Worm (Caenorhabditis elegans) whole organism, L4 larva: ENCODE results near the gene ZK512.11.
A peak's percentile ranks its signal among the peaks of the same experiment; 100 is the strongest.

Source experiments
- R02D3.7 ChIP-seq: fragments of 150-350 bp; sonication (generic microtip); optimal IDR thresholded peaks from 3 replicates; lab custom pipeline; 2014; ENCODE audit warnings: missing biosample characterization, missing genetic modification characterization
- T26A8.4 ChIP-seq: fragments of 200-800 bp; sonication (Bioruptor generic); IDR thresholded peaks from 2 replicates; pipeline ENCODE4 v1.3.6; 2022; ENCODE audit warnings: missing genetic modification characterization, missing compliant biosample characterization
- Y48G9A.11 ChIP-seq: fragments of 200-800 bp; sonication (Bioruptor generic); IDR thresholded peaks from 2 replicates; pipeline ENCODE4 v1.3.6; 2022; ENCODE audit warnings: missing genetic modification reagents, missing genetic modification characterization, missing compliant biosample characterization
- Y75B8A.6 ChIP-seq: fragments of 200-800 bp; sonication (Bioruptor generic); IDR thresholded peaks from 2 replicates; pipeline ENCODE4 v1.3.6; 2022; ENCODE audit warnings: missing genetic modification reagents, missing genetic modification characterization, missing compliant biosample characterization
- aha-1 ChIP-seq: fragments of 150-350 bp; peaks from one replicate; lab custom pipeline; 2014; ENCODE audit warnings: missing biosample characterization, missing genetic modification characterization
- ama-1 ChIP-seq: fragments of 150-350 bp; optimal IDR thresholded peaks from 2 replicates; lab custom pipeline; 2014; ENCODE audit warnings: inconsistent platforms, mixed read lengths
- ceh-20 ChIP-seq: fragments of 200-800 bp; sonication (Bioruptor generic); IDR thresholded peaks from 2 replicates; pipeline ENCODE4 v1.3.6; 2022; ENCODE audit warnings: missing genetic modification reagents, missing genetic modification characterization, missing compliant biosample characterization
- ctbp-1 ChIP-seq: fragments of 200-800 bp; sonication (Bioruptor generic); IDR thresholded peaks from 2 replicates; pipeline ENCODE4 v1.3.6; 2022; ENCODE audit warnings: missing genetic modification reagents, missing genetic modification characterization, missing compliant biosample characterization
- daf-16 ChIP-seq, 3 experiments: sonication (generic microtip); optimal IDR thresholded peaks; 2 replicates each; lab custom pipeline; 2016 to 2017; ENCODE audit warnings: missing genetic modification characterization in 3 of 3, missing genetic modification reagents in 3 of 3, mild to moderate bottlenecking in 2 of 3, missing compliant biosample characterization in 2 of 3, missing biosample characterization in 1 of 3, moderate library complexity in 1 of 3
- daf-19 ChIP-seq: fragments of 200-800 bp; sonication (Bioruptor generic); conservative IDR thresholded peaks from 2 replicates; pipeline ENCODE4 v1.3.6; 2022; ENCODE audit warnings: missing genetic modification characterization, missing compliant biosample characterization
- dmd-9 ChIP-seq: fragments of 200-800 bp; sonication (Bioruptor generic); IDR thresholded peaks from 2 replicates; pipeline ENCODE4 v1.3.6; 2022; ENCODE audit warnings: missing genetic modification reagents, missing genetic modification characterization, missing compliant biosample characterization
- dpl-1 ChIP-seq: fragments of 150-350 bp; optimal IDR thresholded peaks from 2 replicates; lab custom pipeline; 2014; ENCODE audit warnings: missing biosample characterization, missing genetic modification reagents, missing genetic modification characterization
- dve-1 ChIP-seq: sonication (generic microtip); optimal IDR thresholded peaks from 2 replicates; lab custom pipeline; 2017; ENCODE audit warnings: antibody characterized with exemption, mild to moderate bottlenecking, missing genetic modification characterization, missing compliant biosample characterization; ENCODE audit not compliant: insufficient read depth
- gei-8 ChIP-seq: fragments of 200-800 bp; sonication (Bioruptor generic); optimal IDR thresholded peaks from 2 replicates; lab custom pipeline; 2018; ENCODE audit warnings: mild to moderate bottlenecking, missing genetic modification characterization, missing compliant biosample characterization
- hlh-11 ChIP-seq: fragments of 200-800 bp; sonication (Bioruptor generic); optimal IDR thresholded peaks from 2 replicates; lab custom pipeline; 2018; ENCODE audit warnings: mild to moderate bottlenecking, missing genetic modification characterization, missing compliant biosample characterization
- hlh-30 ChIP-seq: sonication (generic microtip); optimal IDR thresholded peaks from 2 replicates; lab custom pipeline; 2017; ENCODE audit warnings: antibody characterized with exemption, mild to moderate bottlenecking, missing genetic modification characterization, missing compliant biosample characterization; ENCODE audit not compliant: insufficient read depth
- lim-7 ChIP-seq: fragments of 200-800 bp; sonication (Bioruptor generic); IDR thresholded peaks from 2 replicates; pipeline ENCODE4 v1.3.6; 2022; ENCODE audit warnings: missing genetic modification characterization, missing compliant biosample characterization
- lin-29 ChIP-seq: fragments of 200-800 bp; sonication (Bioruptor generic); IDR thresholded peaks from 2 replicates; pipeline ENCODE4 v1.3.6; 2022; ENCODE audit warnings: missing genetic modification reagents, missing genetic modification characterization, missing compliant biosample characterization
- lir-3 ChIP-seq: sonication (generic microtip); optimal IDR thresholded peaks from 2 replicates; lab custom pipeline; 2016; ENCODE audit warnings: mild to moderate bottlenecking, missing genetic modification characterization, missing compliant biosample characterization
- lsy-2 ChIP-seq, 2 experiments: fragments of 150-350 bp in 1 of 2; sonication (generic microtip) in 1 of 2; optimal IDR thresholded peaks; 2 replicates each; lab custom pipeline; 2014 to 2017; ENCODE audit warnings: missing biosample characterization in 2 of 2, missing genetic modification characterization in 2 of 2
- mdl-1 ChIP-seq, 2 experiments: fragments of 150-350 bp in 1 of 2; sonication (generic microtip) in 1 of 2; optimal IDR thresholded peaks; 2 replicates each; lab custom pipeline; 2014 to 2017; ENCODE audit warnings: missing biosample characterization in 2 of 2, missing genetic modification characterization in 2 of 2
- mep-1 ChIP-seq: fragments of 150-350 bp; sonication (generic microtip); optimal IDR thresholded peaks from 3 replicates; lab custom pipeline; 2014; ENCODE audit warnings: missing biosample characterization, missing genetic modification characterization
- mes-2 ChIP-seq: sonication (generic microtip); optimal IDR thresholded peaks from 2 replicates; lab custom pipeline; 2016; ENCODE audit warnings: missing genotype, mild to moderate bottlenecking, missing genetic modification characterization, missing compliant biosample characterization; ENCODE audit not compliant: poor library complexity, severe bottlenecking
- nhr-10 ChIP-seq: fragments of 150-350 bp; optimal IDR thresholded peaks from 2 replicates; lab custom pipeline; 2014; ENCODE audit warnings: missing biosample characterization, missing genetic modification characterization
- nhr-11 ChIP-seq: fragments of 150-350 bp; optimal IDR thresholded peaks from 2 replicates; lab custom pipeline; 2014; ENCODE audit warnings: missing biosample characterization, missing genetic modification characterization
- nhr-237 ChIP-seq: sonication (generic microtip); optimal IDR thresholded peaks from 2 replicates; lab custom pipeline; 2017; ENCODE audit warnings: missing biosample characterization, missing genetic modification characterization
- nhr-28 ChIP-seq: fragments of 150-350 bp; optimal IDR thresholded peaks from 2 replicates; lab custom pipeline; 2014; ENCODE audit warnings: missing biosample characterization, missing genetic modification characterization
- nhr-6 ChIP-seq: fragments of 150-350 bp; optimal IDR thresholded peaks from 2 replicates; lab custom pipeline; 2014; ENCODE audit warnings: missing biosample characterization, missing genetic modification characterization
- rbr-2 ChIP-seq: sonication (generic microtip); optimal IDR thresholded peaks from 2 replicates; lab custom pipeline; 2016; ENCODE audit warnings: missing genotype, missing genetic modification characterization, missing compliant biosample characterization
- saeg-2 ChIP-seq: fragments of 200-800 bp; sonication (Bioruptor generic); IDR thresholded peaks from 2 replicates; pipeline ENCODE4 v1.3.6; 2022; ENCODE audit warnings: missing genetic modification reagents, missing genetic modification characterization, missing compliant biosample characterization
- snpc-1.2 ChIP-seq: fragments of 200-800 bp; sonication (Bioruptor generic); IDR thresholded peaks from 2 replicates; pipeline ENCODE4 v1.3.6; 2022; ENCODE audit warnings: missing genetic modification reagents, missing genetic modification characterization, missing compliant biosample characterization
- zfp-3 ChIP-seq: fragments of 200-800 bp; sonication (Bioruptor generic); conservative IDR thresholded peaks from 2 replicates; pipeline ENCODE4 v1.3.6; 2022; ENCODE audit warnings: missing genetic modification reagents, missing genetic modification characterization, missing compliant biosample characterization
- zip-11 ChIP-seq: fragments of 200-800 bp; sonication (Bioruptor generic); IDR thresholded peaks from 2 replicates; pipeline ENCODE4 v1.3.6; 2022; ENCODE audit warnings: missing genetic modification characterization, missing compliant biosample characterization
- zip-2 ChIP-seq: fragments of 150-350 bp; optimal IDR thresholded peaks from 2 replicates; lab custom pipeline; 2014; ENCODE audit warnings: missing biosample characterization, missing genetic modification characterization

Gene ZK512.11

DNA sequence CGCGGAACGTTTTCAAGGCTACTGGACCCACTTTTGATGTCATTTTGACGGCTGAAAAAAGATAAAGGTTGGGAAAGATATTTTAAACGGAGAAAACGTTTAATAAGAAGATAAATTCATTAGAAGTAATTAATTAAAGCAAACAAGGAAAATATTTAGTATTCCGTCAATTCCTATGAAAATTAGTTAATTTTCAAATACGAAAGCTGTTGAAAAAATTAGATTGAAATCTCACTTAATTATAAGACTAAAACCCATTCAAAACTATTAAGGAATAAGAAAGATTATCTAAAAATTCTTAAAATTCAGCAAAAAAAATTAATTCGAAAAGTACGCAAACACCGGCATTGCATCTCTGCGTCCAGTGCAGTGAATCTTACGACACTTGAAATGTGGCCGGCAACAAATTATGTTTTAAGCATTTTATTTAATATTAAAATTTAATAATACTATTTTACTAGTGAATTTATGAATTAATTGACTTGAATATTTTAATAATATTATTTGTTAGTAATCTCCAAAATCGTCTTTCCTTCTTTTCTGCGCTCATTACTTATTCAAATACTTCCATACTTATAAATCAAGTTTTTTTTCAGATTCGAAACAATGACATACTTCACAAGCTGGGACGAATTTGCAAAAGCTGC, 856 bp downstream of the ZK512.11 start, which contains the start of the genes ZK512.2 and ZK512.4:
ZK512.2 (minus strand) TSS at position 51 of the 647 bp plus-strand sequence.
ZK512.4 (plus strand) TSS at position 597 of the 647 bp plus-strand sequence.
- no peak for TF ChIP-seq nhr-237 (tag; lab: Kevin White, UChicago)
- peak; percentile 10 for TF ChIP-seq hlh-30
- TF ChIP-seq lsy-2 (tag; optimal IDR thresholded peaks at IDR 0.05; lab: Kevin White, UChicago): peak in 1 of 2 experiments; percentile 57
- peak; percentile 41 for TF ChIP-seq dpl-1 (GFP tag; lab: Kevin White, UChicago)
- TF ChIP-seq mes-2: peak; percentile 60

DNA sequence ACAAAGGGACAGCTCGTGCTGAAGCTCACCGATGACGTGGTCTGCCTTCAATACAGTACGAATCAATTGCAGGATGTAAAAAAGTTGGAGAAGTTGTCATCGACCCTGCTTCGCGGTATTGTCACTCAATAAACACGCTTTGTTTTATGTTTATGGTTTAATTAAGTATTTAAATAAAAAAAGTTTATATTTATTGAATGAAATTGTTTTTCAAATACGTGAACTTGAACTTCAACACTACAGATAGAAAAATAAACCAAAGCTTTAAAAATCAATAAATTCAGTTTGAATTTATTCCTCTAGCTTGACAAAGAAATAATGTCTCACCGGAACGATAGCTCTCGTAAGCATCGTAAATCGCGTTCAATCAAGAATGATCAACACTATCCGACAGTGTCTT, 1.8 kb downstream of the ZK512.11 start, which contains the start of gene ZK512.8:
ZK512.8 (plus strand) TSS at position 301 of the 400 bp plus-strand sequence.
- no peak for TF ChIP-seq T26A8.4 (GFP tag; lab: Robert Waterston, UW)
- no peak for TF ChIP-seq hlh-11 (tag; lab: Kevin White, UChicago)
- no peak for TF ChIP-seq R02D3.7 (tag; lab: Kevin White, UChicago)
- TF ChIP-seq lir-3: no peak
- no peak for TF ChIP-seq ceh-20 (GFP tag; lab: Robert Waterston, UW)
- TF ChIP-seq, all 104 proteins: peak for 0

DNA sequence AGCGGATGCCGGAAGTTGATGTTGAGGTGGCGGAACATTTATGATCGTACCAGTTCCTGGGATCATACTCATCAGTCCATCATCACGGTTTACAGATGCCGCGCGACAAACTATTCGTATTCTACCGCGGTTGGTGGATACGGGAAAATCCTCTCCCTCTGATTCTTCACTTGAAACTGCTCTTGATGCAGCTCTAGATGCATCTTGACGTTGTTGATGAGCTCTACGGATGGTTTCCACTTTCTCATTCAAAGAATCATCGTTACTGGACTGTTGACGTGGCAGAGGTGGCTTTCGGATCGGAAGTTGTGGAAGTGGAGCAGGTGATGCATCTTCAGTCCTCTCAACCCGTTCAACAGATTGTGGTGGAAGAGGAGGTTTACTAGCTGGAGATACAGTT, 5.1 kb downstream of the ZK512.11 start:
- no peak for TF ChIP-seq ama-1
- TF ChIP-seq aha-1 (tag; lab: Kevin White, UChicago): peak; percentile 90

DNA sequence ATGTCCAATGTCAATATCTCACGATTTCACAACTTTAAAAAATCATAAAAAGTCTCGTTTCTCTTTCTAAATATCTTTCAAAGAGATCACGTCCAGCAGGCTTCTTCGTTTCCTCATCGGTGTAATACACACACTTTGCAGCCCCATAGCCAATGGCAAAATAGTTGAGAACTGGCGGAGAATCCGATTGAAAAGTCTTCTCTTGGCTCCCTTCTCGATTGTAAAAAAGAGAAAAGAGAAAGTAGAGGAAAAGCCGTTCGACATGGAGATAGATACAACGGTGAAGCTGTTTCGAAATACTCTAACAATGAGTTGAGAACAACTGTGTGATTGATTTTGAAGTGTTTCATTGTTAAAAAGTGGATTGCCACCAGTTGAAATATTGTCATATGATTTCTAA, 7.8 kb downstream of the ZK512.11 start:
- peak; percentile 19 for TF ChIP-seq aha-1 (tag; lab: Kevin White, UChicago)
- no peak for TF ChIP-seq zfp-3 (GFP tag; lab: Robert Waterston, UW)

DNA sequence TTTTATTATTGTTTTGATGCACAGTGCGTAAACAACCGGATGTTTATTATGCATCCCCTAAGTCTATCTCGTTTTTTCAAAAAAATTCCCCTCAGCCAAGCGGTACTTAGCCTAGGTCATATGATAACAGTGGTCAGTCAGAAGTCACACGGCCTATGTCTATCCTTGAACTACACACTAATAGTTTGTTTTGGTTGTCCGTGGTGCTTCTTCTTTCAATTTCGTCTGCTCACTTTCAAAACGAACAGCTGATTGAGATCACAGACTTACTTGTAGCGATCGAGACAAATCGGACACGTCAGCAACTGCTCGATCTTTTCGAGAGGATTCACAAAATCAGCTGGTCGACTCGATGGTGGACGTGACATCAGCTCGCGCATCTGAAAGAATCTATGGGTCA, 8.9 kb downstream of the ZK512.11 start:
- TF ChIP-seq daf-16 (GFP tag; optimal IDR thresholded peaks at IDR 0.05; lab: Kevin White, UChicago): peak in 1 of 2 experiments; percentile 9
- no peak for TF ChIP-seq daf-16 (tag; optimal IDR thresholded peaks at IDR 0.05; lab: Kevin White, UChicago)
- peak; percentile 27 for TF ChIP-seq hlh-30
- TF ChIP-seq zip-2 (tag; lab: Kevin White, UChicago): no peak
- TF ChIP-seq ama-1: no peak
- peak; percentile 17 for TF ChIP-seq nhr-11 (tag; lab: Kevin White, UChicago)

DNA sequence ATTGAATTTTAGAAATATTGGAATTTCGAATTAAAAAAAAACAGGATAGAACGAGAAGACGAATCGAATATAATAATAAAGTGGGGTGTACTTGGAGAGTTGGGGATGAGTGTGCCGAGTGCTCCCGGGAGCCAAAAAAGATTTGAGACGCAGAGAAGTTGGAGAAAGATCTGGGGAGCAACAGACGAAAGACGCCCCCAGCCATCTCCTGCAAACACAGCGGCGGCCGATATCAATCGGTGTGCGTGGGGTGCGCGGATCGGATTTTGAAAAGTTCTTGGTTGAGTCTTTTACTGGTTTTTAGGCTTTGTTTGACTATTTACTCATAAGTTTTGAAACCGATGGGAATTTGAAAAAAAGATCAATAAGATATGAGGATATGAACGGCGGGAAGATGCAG, 9.8 kb downstream of the ZK512.11 start, which contains the start of gene nhl-1:
nhl-1 (minus strand) TSS at position 101 of the 400 bp plus-strand sequence.
- TF ChIP-seq mep-1 (tag; lab: Kevin White, UChicago) (no peak), nhr-10 (tag; lab: Kevin White, UChicago) (no peak), ctbp-1 (GFP tag; lab: Robert Waterston, UW) (no peak), dmd-9 (GFP tag; lab: Robert Waterston, UW) (no peak), T26A8.4 (GFP tag; lab: Robert Waterston, UW) (no peak), gei-8 (GFP tag; lab: Kevin White, UChicago) (no peak), zip-11 (GFP tag; lab: Robert Waterston, UW) (no peak), mdl-1 (tag; optimal IDR thresholded peaks at IDR 0.05; lab: Kevin White, UChicago) (no peak), saeg-2 (GFP tag; lab: Robert Waterston, UW) (no peak), rbr-2 (tag; lab: Kevin White, UChicago) (no peak), Y48G9A.11 (no peak), Y75B8A.6 (GFP tag; lab: Robert Waterston, UW) (no peak), nhr-28 (tag; lab: Kevin White, UChicago) (no peak), snpc-1.2 (GFP tag; lab: Robert Waterston, UW) (no peak), lim-7 (GFP tag; lab: Robert Waterston, UW) (no peak), dve-1 (tag; lab: Kevin White, UChicago) (no peak), lin-29 (GFP tag; lab: Robert Waterston, UW) (no peak), mes-2 (no peak), nhr-6 (tag; lab: Kevin White, UChicago) (no peak), daf-19 (GFP tag; lab: Robert Waterston, UW) (no peak)
